Worm (Caenorhabditis elegans) whole organism, L4 larva: ENCODE measurements around the gene rod-1.

Experiments
- F10B5.3 ChIP-seq: sonication (generic microtip); optimal IDR thresholded peaks from 2 replicates; lab custom pipeline; 2016; ENCODE audit warnings: mild to moderate bottlenecking, missing genetic modification characterization, missing compliant biosample characterization
- F49E8.2 ChIP-seq: sonication (generic microtip); optimal IDR thresholded peaks from 2 replicates; lab custom pipeline; 2016; ENCODE audit warnings: missing compliant biosample characterization, mild to moderate bottlenecking, missing genetic modification characterization, borderline replicate concordance
- T20F7.1 ChIP-seq: fragments of 200-800 bp; sonication (Bioruptor generic); optimal IDR thresholded peaks from 2 replicates; lab custom pipeline; 2018; ENCODE audit warnings: mild to moderate bottlenecking, missing genetic modification characterization, missing compliant biosample characterization
- T26A8.4 ChIP-seq: fragments of 200-800 bp; sonication (Bioruptor generic); IDR thresholded peaks from 2 replicates; pipeline ENCODE4 v1.3.6; 2022; ENCODE audit warnings: missing genetic modification characterization, missing compliant biosample characterization
- Y5F2A.4 ChIP-seq: fragments of 200-800 bp; sonication (Bioruptor generic); optimal IDR thresholded peaks from 2 replicates; lab custom pipeline; 2018; ENCODE audit warnings: mild to moderate bottlenecking, missing genetic modification characterization, missing compliant biosample characterization
- ZK337.2 ChIP-seq: fragments of 200-800 bp; sonication (Bioruptor generic); IDR thresholded peaks from 2 replicates; pipeline ENCODE4 v1.3.6; 2022; ENCODE audit warnings: missing genetic modification reagents, missing genetic modification characterization, missing compliant biosample characterization
- aha-1 ChIP-seq: fragments of 150-350 bp; peaks from one replicate; lab custom pipeline; 2014; ENCODE audit warnings: missing biosample characterization, missing genetic modification characterization
- ama-1 ChIP-seq: fragments of 150-350 bp; optimal IDR thresholded peaks from 2 replicates; lab custom pipeline; 2014; ENCODE audit warnings: inconsistent platforms, mixed read lengths
- arid-1 ChIP-seq: fragments of 200-800 bp; sonication (Bioruptor generic); conservative IDR thresholded peaks from 2 replicates; pipeline ENCODE4 v1.3.6; 2022; ENCODE audit warnings: missing genetic modification reagents, missing genetic modification characterization, missing compliant biosample characterization
- ceh-32 ChIP-seq: sonication (generic microtip); optimal IDR thresholded peaks from 2 replicates; lab custom pipeline; 2016; ENCODE audit warnings: mild to moderate bottlenecking, missing genetic modification characterization, missing compliant biosample characterization; ENCODE audit not compliant: poor library complexity
- ceh-82 ChIP-seq: sonication (generic microtip); optimal IDR thresholded peaks from 2 replicates; lab custom pipeline; 2017; ENCODE audit warnings: missing biosample characterization, missing genetic modification characterization
- ces-1 ChIP-seq: fragments of 150-350 bp; sonication (generic microtip); optimal IDR thresholded peaks from 4 replicates; lab custom pipeline; 2014; ENCODE audit warnings: missing biosample characterization, missing genetic modification reagents, missing genetic modification characterization
- cey-2 ChIP-seq: sonication (generic microtip); optimal IDR thresholded peaks from 3 replicates; lab custom pipeline; 2017; ENCODE audit warnings: missing genetic modification characterization, mild to moderate bottlenecking, missing compliant biosample characterization, antibody characterized with exemption, borderline replicate concordance; ENCODE audit not compliant: insufficient read depth
- daf-16 ChIP-seq, 3 experiments: sonication (generic microtip); optimal IDR thresholded peaks; 2 replicates each; lab custom pipeline; 2016 to 2017; ENCODE audit warnings: missing genetic modification characterization in 3 of 3, missing genetic modification reagents in 3 of 3, mild to moderate bottlenecking in 2 of 3, missing compliant biosample characterization in 2 of 3, missing biosample characterization in 1 of 3, moderate library complexity in 1 of 3
- daf-8 ChIP-seq: fragments of 200-800 bp; sonication (Bioruptor generic); IDR thresholded peaks from 2 replicates; pipeline ENCODE4 v1.3.6; 2022; ENCODE audit warnings: missing genetic modification characterization, missing compliant biosample characterization
- dmd-6 ChIP-seq: fragments of 200-800 bp; sonication (Bioruptor generic); IDR thresholded peaks from 2 replicates; pipeline ENCODE4 v1.3.6; 2022; ENCODE audit warnings: missing genetic modification reagents, missing genetic modification characterization, missing compliant biosample characterization
- dmd-8 ChIP-seq: fragments of 200-800 bp; sonication (Bioruptor generic); IDR thresholded peaks from 2 replicates; pipeline ENCODE4 v1.3.6; 2022; ENCODE audit warnings: missing genetic modification characterization, missing compliant biosample characterization
- dpl-1 ChIP-seq: fragments of 150-350 bp; optimal IDR thresholded peaks from 2 replicates; lab custom pipeline; 2014; ENCODE audit warnings: missing biosample characterization, missing genetic modification reagents, missing genetic modification characterization
- egl-27 ChIP-seq: sonication (generic microtip); optimal IDR thresholded peaks from 3 replicates; lab custom pipeline; 2017; ENCODE audit warnings: missing biosample characterization, missing genetic modification reagents, missing genetic modification characterization
- fos-1 ChIP-seq: fragments of 150-350 bp; optimal IDR thresholded peaks from 2 replicates; lab custom pipeline; 2014; ENCODE audit warnings: missing biosample characterization, missing genetic modification characterization
- hlh-30 ChIP-seq: sonication (generic microtip); optimal IDR thresholded peaks from 2 replicates; lab custom pipeline; 2017; ENCODE audit warnings: antibody characterized with exemption, mild to moderate bottlenecking, missing genetic modification characterization, missing compliant biosample characterization; ENCODE audit not compliant: insufficient read depth
- jun-1 ChIP-seq: fragments of 150-350 bp; optimal IDR thresholded peaks from 2 replicates; lab custom pipeline; 2014; ENCODE audit warnings: missing biosample characterization, missing genetic modification reagents, missing genetic modification characterization
- lim-7 ChIP-seq: fragments of 200-800 bp; sonication (Bioruptor generic); IDR thresholded peaks from 2 replicates; pipeline ENCODE4 v1.3.6; 2022; ENCODE audit warnings: missing genetic modification characterization, missing compliant biosample characterization
- lin-15B ChIP-seq: fragments of 150-350 bp; sonication (generic microtip); optimal IDR thresholded peaks from 3 replicates; lab custom pipeline; 2014; ENCODE audit warnings: missing biosample characterization, missing genetic modification characterization
- lin-39 ChIP-seq: fragments of 150-350 bp; optimal IDR thresholded peaks from 2 replicates; lab custom pipeline; 2014; ENCODE audit warnings: missing biosample characterization, missing genetic modification reagents, missing genetic modification characterization
- lir-3 ChIP-seq: sonication (generic microtip); optimal IDR thresholded peaks from 2 replicates; lab custom pipeline; 2016; ENCODE audit warnings: mild to moderate bottlenecking, missing genetic modification characterization, missing compliant biosample characterization
- mdl-1 ChIP-seq, 2 experiments: fragments of 150-350 bp in 1 of 2; sonication (generic microtip) in 1 of 2; optimal IDR thresholded peaks; 2 replicates each; lab custom pipeline; 2014 to 2017; ENCODE audit warnings: missing biosample characterization in 2 of 2, missing genetic modification characterization in 2 of 2
- mdt-29 ChIP-seq: fragments of 200-800 bp; sonication (Bioruptor generic); IDR thresholded peaks from 2 replicates; pipeline ENCODE4 v1.3.6; 2022; ENCODE audit warnings: missing genetic modification reagents, missing genetic modification characterization, missing compliant biosample characterization
- mes-2 ChIP-seq: sonication (generic microtip); optimal IDR thresholded peaks from 2 replicates; lab custom pipeline; 2016; ENCODE audit warnings: missing genotype, mild to moderate bottlenecking, missing genetic modification characterization, missing compliant biosample characterization; ENCODE audit not compliant: poor library complexity, severe bottlenecking
- nhr-10 ChIP-seq: fragments of 150-350 bp; optimal IDR thresholded peaks from 2 replicates; lab custom pipeline; 2014; ENCODE audit warnings: missing biosample characterization, missing genetic modification characterization
- nhr-111 ChIP-seq: fragments of 200-800 bp; sonication (Bioruptor generic); optimal IDR thresholded peaks from 2 replicates; lab custom pipeline; 2018; ENCODE audit warnings: mild to moderate bottlenecking, missing genetic modification characterization, missing compliant biosample characterization
- nhr-42 ChIP-seq: fragments of 200-800 bp; sonication (Bioruptor generic); IDR thresholded peaks from 2 replicates; pipeline ENCODE4 v1.3.6; 2022; ENCODE audit warnings: missing genetic modification characterization, missing compliant biosample characterization
- nhr-48 ChIP-seq: sonication (generic microtip); optimal IDR thresholded peaks from 2 replicates; lab custom pipeline; 2016; ENCODE audit warnings: mild to moderate bottlenecking, missing genetic modification characterization, missing compliant biosample characterization
- nhr-76 ChIP-seq: fragments of 150-350 bp; optimal IDR thresholded peaks from 2 replicates; lab custom pipeline; 2014; ENCODE audit warnings: missing biosample characterization, missing genetic modification characterization
- pqm-1 ChIP-seq: sonication (generic microtip); optimal IDR thresholded peaks from 2 replicates; lab custom pipeline; 2017; ENCODE audit warnings: missing biosample characterization, missing genetic modification characterization
- skn-1 ChIP-seq: fragments of 150-350 bp; optimal IDR thresholded peaks from 2 replicates; lab custom pipeline; 2014; ENCODE audit warnings: missing biosample characterization, missing genetic modification characterization
- snpc-1.2 ChIP-seq: fragments of 200-800 bp; sonication (Bioruptor generic); IDR thresholded peaks from 2 replicates; pipeline ENCODE4 v1.3.6; 2022; ENCODE audit warnings: missing genetic modification reagents, missing genetic modification characterization, missing compliant biosample characterization
- snpc-4 ChIP-seq: fragments of 150-350 bp; optimal IDR thresholded peaks from 2 replicates; lab custom pipeline; 2014; ENCODE audit warnings: missing biosample characterization, missing genetic modification characterization
- tag-97 ChIP-seq: fragments of 200-800 bp; sonication (Bioruptor generic); IDR thresholded peaks from 2 replicates; pipeline ENCODE4 v1.3.6; 2022; ENCODE audit warnings: missing genetic modification characterization, missing compliant biosample characterization
- unc-130 ChIP-seq: sonication (generic microtip); optimal IDR thresholded peaks from 2 replicates; lab custom pipeline; 2016; ENCODE audit warnings: missing genetic modification reagents, missing genetic modification characterization, missing compliant biosample characterization
- unc-39 ChIP-seq: sonication (generic microtip); optimal IDR thresholded peaks from 2 replicates; lab custom pipeline; 2017; ENCODE audit warnings: missing biosample characterization, missing genetic modification characterization
- unc-62 ChIP-seq, 3 experiments: fragments of 150-350 bp in 1 of 3; sonication (generic microtip); optimal IDR thresholded peaks in 2 of 3; peaks in 1 of 3; 1 replicate in 1 of 3; 2 replicates in 2 of 3; lab custom pipeline; 2014 to 2017; ENCODE audit warnings: missing biosample characterization in 3 of 3, missing genetic modification characterization in 3 of 3, missing genetic modification reagents in 3 of 3, missing genotype in 1 of 3
- zfp-2 ChIP-seq: sonication (generic microtip); optimal IDR thresholded peaks from 2 replicates; lab custom pipeline; 2016; ENCODE audit warnings: mild to moderate bottlenecking, missing genetic modification characterization, missing compliant biosample characterization
- zfp-3 ChIP-seq: fragments of 200-800 bp; sonication (Bioruptor generic); conservative IDR thresholded peaks from 2 replicates; pipeline ENCODE4 v1.3.6; 2022; ENCODE audit warnings: missing genetic modification reagents, missing genetic modification characterization, missing compliant biosample characterization

The rod-1 gene

DNA sequence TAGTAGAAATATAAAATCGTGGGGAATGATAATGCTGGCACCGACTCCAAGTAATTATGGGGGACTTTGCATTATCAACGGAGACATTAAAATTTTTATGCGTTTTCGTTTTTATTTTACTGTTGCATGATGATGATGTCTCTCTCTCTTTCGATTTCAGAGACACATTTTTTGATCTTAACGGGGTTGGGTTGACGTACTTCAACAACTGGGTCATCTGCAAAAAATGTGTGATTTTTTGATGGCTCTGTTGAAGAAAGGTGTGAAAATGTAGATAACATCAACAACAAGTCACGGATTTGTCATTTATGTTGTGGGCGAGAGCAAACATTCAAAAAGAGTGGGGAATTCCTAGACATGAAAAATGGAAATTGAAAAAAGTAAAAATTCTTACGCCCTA is 23.1 kb downstream of the rod-1 start, which contains the start of gene F55G1.15 (continued):
- TF ChIP-seq lin-39 (no peak), daf-16 (GFP tag; optimal IDR thresholded peaks at IDR 0.05; lab: Kevin White, UChicago) (no peak), daf-16 (tag; optimal IDR thresholded peaks at IDR 0.05; lab: Kevin White, UChicago) (peak; percentile 20), mdl-1 (tag; optimal IDR thresholded peaks at IDR 0.05; lab: Kevin White, UChicago) (no peak), mdt-29 (GFP tag; lab: Robert Waterston, UW) (no peak), dmd-6 (GFP tag; lab: Robert Waterston, UW) (peak; percentile 39; the same call in 1 of the 2 replicates), dpl-1 (no peak), egl-27 (tag; lab: Kevin White, UChicago) (no peak), arid-1 (GFP tag; lab: Robert Waterston, UW) (no peak), ceh-32 (tag; lab: Kevin White, UChicago) (no peak), pqm-1 (tag; lab: Kevin White, UChicago) (peak; percentile 1), snpc-4 (tag; lab: Kevin White, UChicago) (no peak), unc-130 (GFP tag; lab: Kevin White, UChicago) (no peak), Y5F2A.4 (GFP tag; lab: Kevin White, UChicago) (no peak), nhr-42 (GFP tag; lab: Robert Waterston, UW) (no peak)

DNA sequence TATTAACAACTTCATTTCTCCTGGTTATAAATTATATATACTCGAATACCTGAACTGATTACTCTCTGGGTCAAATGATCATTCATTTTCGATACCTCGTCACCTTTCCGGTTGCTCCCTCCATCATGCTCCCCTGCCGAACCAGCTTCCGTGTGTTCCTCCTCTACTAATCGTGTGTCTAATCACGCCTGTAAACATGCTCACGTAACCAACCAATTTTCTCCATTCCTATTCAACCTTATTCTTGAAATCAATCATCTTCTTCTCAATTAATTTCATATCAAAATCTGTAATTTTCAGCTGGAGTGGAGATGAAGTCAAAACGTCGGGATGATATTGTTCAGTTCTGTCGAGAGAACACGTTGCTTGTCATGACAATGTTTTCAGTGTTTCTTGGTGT is 25.1 kb downstream of the rod-1 start, which contains the start of gene glt-6:
glt-6 (plus strand) TSS at position 301 of the 400 bp plus-strand sequence.
- TF ChIP-seq hlh-30 = no peak
- no peak for TF ChIP-seq dmd-6 (GFP tag; lab: Robert Waterston, UW)
- no peak for TF ChIP-seq lir-3 (tag; lab: Kevin White, UChicago)
- TF ChIP-seq nhr-48 (tag; lab: Kevin White, UChicago) = no peak
- no peak for TF ChIP-seq ZK337.2 (GFP tag; lab: Robert Waterston, UW)
- TF ChIP-seq tag-97 (GFP tag; lab: Robert Waterston, UW) = no peak
- no peak for TF ChIP-seq F10B5.3 (tag; lab: Kevin White, UChicago)
- no peak for TF ChIP-seq zfp-2
- TF ChIP-seq fos-1 (tag; lab: Kevin White, UChicago) = no peak
- TF ChIP-seq jun-1 (tag; lab: Kevin White, UChicago) = no peak
- no peak for TF ChIP-seq cey-2 (tag; lab: Kevin White, UChicago)
- no peak for TF ChIP-seq skn-1
- no peak for TF ChIP-seq lim-7 (GFP tag; lab: Robert Waterston, UW)
- no peak for TF ChIP-seq lin-39
- TF ChIP-seq nhr-111 = no peak
- TF ChIP-seq daf-16 (GFP tag; optimal IDR thresholded peaks at IDR 0.05; lab: Kevin White, UChicago) = no peak
- no peak for TF ChIP-seq daf-16 (tag; optimal IDR thresholded peaks at IDR 0.05; lab: Kevin White, UChicago)
- no peak for TF ChIP-seq dmd-8 (GFP tag; lab: Robert Waterston, UW)
- TF ChIP-seq lin-15B (tag; lab: Kevin White, UChicago) = no peak
- no peak for TF ChIP-seq unc-62 (GFP tag; optimal IDR thresholded peaks at IDR 0.05 in 1 of 2; lab: Kevin White, UChicago)
- TF ChIP-seq unc-62 (tag; optimal IDR thresholded peaks at IDR 0.05; lab: Kevin White, UChicago) = no peak
- TF ChIP-seq ces-1 (GFP tag; lab: Kevin White, UChicago) = no peak

DNA sequence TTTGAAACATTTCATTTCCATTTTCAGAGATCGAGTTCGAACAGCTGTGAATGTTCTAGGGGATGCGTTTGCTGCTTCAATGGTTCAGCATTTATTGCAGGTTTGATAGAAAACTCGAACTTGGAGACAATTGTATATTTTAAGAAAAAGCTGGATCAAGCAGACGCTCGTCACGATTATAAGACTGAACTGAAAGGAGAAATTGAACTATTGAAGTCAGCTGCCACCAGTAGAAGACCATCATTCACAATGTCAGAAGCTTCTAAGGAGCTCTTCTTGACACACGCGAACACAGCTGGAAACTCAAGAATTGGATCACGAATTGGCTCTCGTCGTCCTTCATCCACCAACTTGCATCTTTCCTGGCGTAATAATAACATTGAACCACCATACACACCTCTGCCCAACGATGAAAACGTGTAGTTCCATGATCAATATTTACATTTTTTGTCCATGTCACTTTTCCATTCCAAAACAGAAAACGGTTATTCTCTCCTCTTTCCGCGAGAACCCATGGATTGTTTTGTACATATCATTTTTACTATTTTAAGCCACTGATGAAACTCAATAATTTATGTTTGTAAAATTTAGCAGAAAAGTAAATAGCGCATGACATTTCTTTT is 27.7 kb downstream of the rod-1 start:
- peak in 1 of 2 experiments; percentile 74 for TF ChIP-seq unc-62 (GFP tag; optimal IDR thresholded peaks at IDR 0.05 in 1 of 2; lab: Kevin White, UChicago)
- TF ChIP-seq unc-62 (tag; optimal IDR thresholded peaks at IDR 0.05; lab: Kevin White, UChicago) = no peak
- TF ChIP-seq F49E8.2 = peak; percentile 45
- TF ChIP-seq T20F7.1 (GFP tag; lab: Kevin White, UChicago) = peak; percentile 71
- no peak; the same call in 1 of the 2 replicates for TF ChIP-seq ZK337.2 (GFP tag; lab: Robert Waterston, UW)
- TF ChIP-seq nhr-76 (tag; lab: Kevin White, UChicago) = no peak
- TF ChIP-seq nhr-10 (tag; lab: Kevin White, UChicago) = peak; percentile 32
- 0 out of 2 replicates have a peak, but pooled peaks have one; percentile 41 for TF ChIP-seq daf-8 (GFP tag; lab: Robert Waterston, UW)
- TF ChIP-seq arid-1 (GFP tag; lab: Robert Waterston, UW) = peak; percentile 50; the same call in 1 of the 2 replicates
- no peak for TF ChIP-seq ceh-82 (tag; lab: Kevin White, UChicago)
- peak; percentile 27 for TF ChIP-seq mes-2 (tag; lab: Kevin White, UChicago)
- peak; percentile 31 for TF ChIP-seq unc-130 (GFP tag; lab: Kevin White, UChicago)
- TF ChIP-seq tag-97 (GFP tag; lab: Robert Waterston, UW) = no peak
- TF ChIP-seq snpc-1.2 (GFP tag; lab: Robert Waterston, UW) = peak; percentile 71
- TF ChIP-seq zfp-3 = peak; percentile 73; the same call in 1 of the 2 replicates
- TF ChIP-seq ceh-32 (tag; lab: Kevin White, UChicago) = no peak
- TF ChIP-seq T26A8.4 (GFP tag; lab: Robert Waterston, UW) = no peak; the same call in 1 of the 2 replicates
- peak; percentile 93 for TF ChIP-seq aha-1 (tag; lab: Kevin White, UChicago)
- no peak for TF ChIP-seq dmd-8 (GFP tag; lab: Robert Waterston, UW)
- no peak for TF ChIP-seq lin-15B (tag; lab: Kevin White, UChicago)
- TF ChIP-seq unc-39 = no peak
- peak; percentile 91 for TF ChIP-seq ama-1 (lab: Kevin White, UChicago)
